Worm (Caenorhabditis elegans): ENCODE data around the gene T09B9.3.

- TF ChIP-seq nhr-43 (tag; optimal IDR thresholded peaks at IDR 0.05; ENCODE audit: poor library complexity, severe bottlenecking) (no peak), tbx-2 (tag; optimal IDR thresholded peaks at IDR 0.05) (no peak), nhr-25 (tag; optimal IDR thresholded peaks at IDR 0.05) (no peak), jun-1 (tag; optimal IDR thresholded peaks at IDR 0.05) (no peak)
These were observed at the start of gene T09B9.3 for ce11 chrX:9761266-9761665.

Data from whole organism, L3 larva.